Fruit fly (Drosophila melanogaster): ENCODE data around the gene ssp3.

The ssp3 gene

dm6 chr2L:18894998-18895732 is 48.6 kb downstream of the ssp3 start (continued):
- TF ChIP-seq CG31627 (GFP tag; optimal IDR thresholded peaks at IDR 0.05) (no peak), acj6 (GFP tag; optimal IDR thresholded peaks at IDR 0.05) (no peak), CG11902 (GFP tag; optimal IDR thresholded peaks at IDR 0.05) (no peak), salr (GFP tag; optimal IDR thresholded peaks at IDR 0.05) (no peak), achi (GFP tag; optimal IDR thresholded peaks at IDR 0.05) (peak; percentile 15), Ets96B (tag; optimal IDR thresholded peaks at IDR 0.05) (peak; percentile 24), Lpt (GFP tag; optimal IDR thresholded peaks at IDR 0.05) (no peak), Hr39 (GFP tag; optimal IDR thresholded peaks at IDR 0.05) (no peak), topi (GFP tag; optimal IDR thresholded peaks at IDR 0.05) (peak; percentile 3), fkh (GFP tag; optimal IDR thresholded peaks at IDR 0.05) (no peak), Eip93F (GFP tag; optimal IDR thresholded peaks at IDR 0.05) (no peak), CG9139 (GFP tag; optimal IDR thresholded peaks at IDR 0.05) (no peak), CG8632 (GFP tag; optimal IDR thresholded peaks at IDR 0.05) (no peak), lz (GFP tag; optimal IDR thresholded peaks at IDR 0.05) (no peak), CG16779 (tag; optimal IDR thresholded peaks at IDR 0.05) (no peak), CG6792 (GFP tag; optimal IDR thresholded peaks at IDR 0.05) (no peak), ss (GFP tag; optimal IDR thresholded peaks at IDR 0.05) (peak in 1 of 2 experiments; percentile 3), CG6163 (GFP tag; IDR thresholded peaks at IDR 0.05) (no peak), Eip78C (GFP tag) (peak; percentile 23), CG11762 (GFP tag; optimal IDR thresholded peaks at IDR 0.05; ENCODE audit: insufficient read depth) (no peak), CG6854 (GFP tag; optimal IDR thresholded peaks at IDR 0.05) (no peak), CG10669 (GFP tag; optimal IDR thresholded peaks at IDR 0.05) (peak; percentile 9), CG8119 (GFP tag; IDR thresholded peaks at IDR 0.05) (no peak), CG3032 (tag; optimal IDR thresholded peaks at IDR 0.05) (peak; percentile 40), eg (GFP tag; IDR thresholded peaks at IDR 0.05) (no peak), Met (GFP tag; optimal IDR thresholded peaks at IDR 0.05) (peak; percentile 25), CG15336 (GFP tag; IDR thresholded peaks at IDR 0.05) (no peak), Sox15 (GFP tag; optimal IDR thresholded peaks at IDR 0.05) (no peak), CG10631 (GFP tag; optimal IDR thresholded peaks at IDR 0.05) (peak; percentile 30), Hr38 (GFP tag; optimal IDR thresholded peaks at IDR 0.05) (no peak), fd59A (GFP tag; optimal IDR thresholded peaks at IDR 0.05) (no peak), CG11294 (GFP tag; IDR thresholded peaks at IDR 0.05) (no peak), CG3919 (GFP tag; optimal IDR thresholded peaks at IDR 0.05) (peak; percentile 16), CG4318 (GFP tag; optimal IDR thresholded peaks at IDR 0.05) (no peak), CG32006 (GFP tag; optimal IDR thresholded peaks at IDR 0.05) (no peak), CG8319 (GFP tag; optimal IDR thresholded peaks at IDR 0.05) (no peak), CG6808 (GFP tag; optimal IDR thresholded peaks at IDR 0.05) (peak; percentile 29)

- TF ChIP-seq Sox102F (GFP tag; optimal IDR thresholded peaks at IDR 0.05): peak; percentile 81
- peak; percentile 92 for TF ChIP-seq Eip78C (GFP tag)
- TF ChIP-seq CG8319 (GFP tag; optimal IDR thresholded peaks at IDR 0.05): peak; percentile 51
- peak; percentile 69 for TF ChIP-seq achi (GFP tag; optimal IDR thresholded peaks at IDR 0.05)
- peak; percentile 21 for TF ChIP-seq CG32006 (GFP tag; optimal IDR thresholded peaks at IDR 0.05)
- no peak for TF ChIP-seq CG11294 (GFP tag; IDR thresholded peaks at IDR 0.05)
- TF ChIP-seq eg (GFP tag; IDR thresholded peaks at IDR 0.05): 0 out of 3 replicates have a peak, but pooled peaks have one; percentile 21
- peak; percentile 73 for TF ChIP-seq CG6808 (GFP tag; optimal IDR thresholded peaks at IDR 0.05)
- no peak for TF ChIP-seq Lpt (GFP tag; optimal IDR thresholded peaks at IDR 0.05)
- peak; percentile 72 for TF ChIP-seq fd59A (GFP tag; optimal IDR thresholded peaks at IDR 0.05)
- peak; percentile 72 for TF ChIP-seq CG8632 (GFP tag; optimal IDR thresholded peaks at IDR 0.05)
- TF ChIP-seq ss (GFP tag; optimal IDR thresholded peaks at IDR 0.05): peak; percentile 52 to 74
- TF ChIP-seq topi (GFP tag; optimal IDR thresholded peaks at IDR 0.05): peak; percentile 84
- TF ChIP-seq CG6854 (GFP tag; optimal IDR thresholded peaks at IDR 0.05): no peak
- no peak for TF ChIP-seq CG16779 (tag; optimal IDR thresholded peaks at IDR 0.05)
- peak; percentile 83 for TF ChIP-seq CG6163 (GFP tag; IDR thresholded peaks at IDR 0.05)
- TF ChIP-seq CG6792 (GFP tag; optimal IDR thresholded peaks at IDR 0.05): peak; percentile 73
- TF ChIP-seq CG8119 (GFP tag; IDR thresholded peaks at IDR 0.05): 0 out of 3 replicates have a peak, but pooled peaks have one; percentile 17
- peak; percentile 72 for TF ChIP-seq CG10631 (GFP tag; optimal IDR thresholded peaks at IDR 0.05)
- TF ChIP-seq Blimp-1 (GFP tag; optimal IDR thresholded peaks at IDR 0.05): peak; percentile 32
- TF ChIP-seq pdm3 (GFP tag; optimal IDR thresholded peaks at IDR 0.05): peak; percentile 71
- peak; percentile 77 for TF ChIP-seq CG34406 (GFP tag; optimal IDR thresholded peaks at IDR 0.05)
- TF ChIP-seq Gug (GFP tag; IDR thresholded peaks at IDR 0.05): no peak
- TF ChIP-seq lz (GFP tag; optimal IDR thresholded peaks at IDR 0.05): peak; percentile 79
- TF ChIP-seq CG1621 (tag; optimal IDR thresholded peaks at IDR 0.05): peak; percentile 68
- peak; percentile 62 for TF ChIP-seq vri (GFP tag; optimal IDR thresholded peaks at IDR 0.05)
- TF ChIP-seq Met (GFP tag; optimal IDR thresholded peaks at IDR 0.05): peak; percentile 81
- peak; percentile 55 for TF ChIP-seq net (GFP tag; optimal IDR thresholded peaks at IDR 0.05)
- TF ChIP-seq CG31627 (GFP tag; optimal IDR thresholded peaks at IDR 0.05): peak; percentile 78
- peak; percentile 83 for TF ChIP-seq esn (GFP tag; optimal IDR thresholded peaks at IDR 0.05)
- peak; percentile 72 for TF ChIP-seq CG11902 (GFP tag; optimal IDR thresholded peaks at IDR 0.05)
Observed at dm6 chr2L:18890087-18890486, 53.7 kb downstream of the ssp3 start.
